Fruit fly (Drosophila melanogaster) whole organism, embryonic: Measurements from ENCODE around the gene CG10317.

ENCODE experiments used
- Blimp-1 ChIP-seq: fragments of 200-800 bp; sonication (Bioruptor generic); optimal IDR thresholded peaks from 3 replicates; lab custom pipeline; 2018; ENCODE audit warnings: missing biosample characterization, missing genetic modification characterization, mild to moderate bottlenecking, moderate library complexity, missing genetic modification reagents
- CG10543 ChIP-seq: fragments of 200-800 bp; sonication (Bioruptor generic); optimal IDR thresholded peaks from 3 replicates; lab custom pipeline; 2017; ENCODE audit warnings: missing biosample characterization, mild to moderate bottlenecking, missing genetic modification characterization, moderate library complexity
- CG11093 ChIP-seq: fragments of 200-800 bp; sonication (Bioruptor generic); IDR thresholded peaks from 3 replicates; pipeline ENCODE4 v1.3.6; 2022; ENCODE audit warnings: missing biosample characterization, missing genetic modification characterization
- CG11504 ChIP-seq: fragments of 200-800 bp; sonication (Bioruptor generic); optimal IDR thresholded peaks from 3 replicates; lab custom pipeline; 2019; ENCODE audit warnings: missing biosample characterization, mild to moderate bottlenecking, missing genetic modification characterization, moderate library complexity
- CG11696 ChIP-seq: fragments of 200-800 bp; sonication (Bioruptor generic); IDR thresholded peaks from 2 replicates; pipeline ENCODE4 v1.3.6; 2022; ENCODE audit warnings: missing biosample characterization, missing genetic modification characterization
- CG12104 ChIP-seq: fragments of 200-800 bp; sonication (Bioruptor generic); optimal IDR thresholded peaks from 3 replicates; lab custom pipeline; 2016; ENCODE audit warnings: missing biosample characterization, missing genetic modification characterization
- CG12659 ChIP-seq: fragments of 200-800 bp; sonication (Bioruptor generic); optimal IDR thresholded peaks from 3 replicates; lab custom pipeline; 2017; ENCODE audit warnings: mild to moderate bottlenecking, missing biosample characterization, missing genetic modification reagents, missing genetic modification characterization
- CG13775 ChIP-seq: fragments of 200-800 bp; sonication (Bioruptor generic); optimal IDR thresholded peaks from 3 replicates; lab custom pipeline; 2017; ENCODE audit warnings: missing biosample characterization, mild to moderate bottlenecking, missing genetic modification characterization
- CG1603 ChIP-seq: fragments of 200-800 bp; sonication (Bioruptor generic); optimal IDR thresholded peaks from 2 replicates; lab custom pipeline; 2019; ENCODE audit warnings: missing biosample characterization, mild to moderate bottlenecking, missing genetic modification characterization, moderate library complexity
- CG17186 ChIP-seq: fragments of 200-800 bp; sonication (Bioruptor generic); optimal IDR thresholded peaks from 3 replicates; lab custom pipeline; 2017; ENCODE audit warnings: missing biosample characterization, missing genetic modification reagents, missing genetic modification characterization
- CG17385 ChIP-seq: fragments of 200-800 bp; sonication (Bioruptor generic); optimal IDR thresholded peaks from 3 replicates; lab custom pipeline; 2018; ENCODE audit warnings: missing biosample characterization, mild to moderate bottlenecking, missing genetic modification characterization
- CG17912 ChIP-seq: fragments of 200-800 bp; sonication (Bioruptor generic); optimal IDR thresholded peaks from 2 replicates; lab custom pipeline; 2018; ENCODE audit warnings: missing biosample characterization, mild to moderate bottlenecking, missing genetic modification characterization
- CG18476 ChIP-seq: fragments of 200-800 bp; sonication (Bioruptor generic); optimal IDR thresholded peaks from 2 replicates; lab custom pipeline; 2016; ENCODE audit warnings: missing biosample characterization, mild to moderate bottlenecking, missing genetic modification characterization
- CG2120 ChIP-seq: fragments of 200-800 bp; sonication (Bioruptor generic); optimal IDR thresholded peaks from 3 replicates; lab custom pipeline; 2016; ENCODE audit warnings: missing biosample characterization, missing genetic modification characterization
- CG2199 ChIP-seq: fragments of 200-800 bp; sonication (Bioruptor generic); IDR thresholded peaks from 3 replicates; pipeline ENCODE4 v1.3.6; 2022; ENCODE audit warnings: missing biosample characterization, missing genetic modification characterization
- CG2875 ChIP-seq: fragments of 200-800 bp; sonication (Bioruptor generic); optimal IDR thresholded peaks from 2 replicates; lab custom pipeline; 2017; ENCODE audit warnings: missing biosample characterization, mild to moderate bottlenecking, missing genetic modification characterization, missing genetic modification reagents
- CG31441 ChIP-seq: fragments of 200-800 bp; sonication (Bioruptor generic); IDR thresholded peaks from 2 replicates; pipeline ENCODE4 v1.3.6; 2022; ENCODE audit warnings: missing biosample characterization, missing genetic modification characterization
- CG6654 ChIP-seq: fragments of 200-800 bp; sonication (Bioruptor generic); optimal IDR thresholded peaks from 2 replicates; lab custom pipeline; 2017; ENCODE audit warnings: missing biosample characterization, mild to moderate bottlenecking, missing genetic modification characterization
- CG6683 ChIP-seq: fragments of 200-800 bp; sonication (Bioruptor generic); optimal IDR thresholded peaks from 2 replicates; lab custom pipeline; 2017; ENCODE audit warnings: missing biosample characterization, mild to moderate bottlenecking, missing genetic modification characterization, missing genetic modification reagents
- CG7357 ChIP-seq: fragments of 200-800 bp; sonication (Bioruptor generic); IDR thresholded peaks from 3 replicates; pipeline ENCODE4 v1.3.6; 2022; ENCODE audit warnings: missing biosample characterization, missing genetic modification characterization
- CG7556 ChIP-seq: fragments of 200-800 bp; sonication (Bioruptor generic); optimal IDR thresholded peaks from 2 replicates; lab custom pipeline; 2017; ENCODE audit warnings: missing biosample characterization, mild to moderate bottlenecking, missing genetic modification characterization
- CG8944 ChIP-seq: fragments of 200-800 bp; sonication (Bioruptor generic); optimal IDR thresholded peaks from 3 replicates; lab custom pipeline; 2016; ENCODE audit warnings: missing biosample characterization, missing genetic modification characterization
- CG9437 ChIP-seq: fragments of 200-800 bp; sonication (Bioruptor generic); optimal IDR thresholded peaks from 2 replicates; lab custom pipeline; 2018; ENCODE audit warnings: missing biosample characterization, mild to moderate bottlenecking, missing genetic modification characterization
- Dp ChIP-seq: fragments of 200-800 bp; sonication (Bioruptor generic); optimal IDR thresholded peaks from 2 replicates; lab custom pipeline; 2018; ENCODE audit warnings: missing biosample characterization, mild to moderate bottlenecking, missing genetic modification characterization, moderate library complexity
- Dref ChIP-seq: fragments of 200-800 bp; sonication (Bioruptor generic); IDR thresholded peaks from 2 replicates; pipeline ENCODE4 v1.3.6; 2022; ENCODE audit warnings: missing biosample characterization, missing genetic modification characterization
- Hmx ChIP-seq: fragments of 200-800 bp; sonication (Bioruptor generic); optimal IDR thresholded peaks from 2 replicates; lab custom pipeline; 2016; ENCODE audit warnings: missing biosample characterization, missing genetic modification characterization
- Nf-YB ChIP-seq: fragments of 200-800 bp; sonication (Bioruptor generic); optimal IDR thresholded peaks from 3 replicates; lab custom pipeline; 2019; ENCODE audit warnings: missing biosample characterization, mild to moderate bottlenecking, missing genetic modification characterization, moderate library complexity
- Oaz ChIP-seq: fragments of 200-800 bp; sonication (Bioruptor generic); IDR thresholded peaks from 2 replicates; pipeline ENCODE4 v1.3.6; 2022; ENCODE audit warnings: missing biosample characterization, missing genetic modification characterization
- Ravus ChIP-seq: fragments of 200-800 bp; sonication (Bioruptor generic); IDR thresholded peaks from 2 replicates; pipeline ENCODE4 v1.3.6; 2022; ENCODE audit warnings: missing biosample characterization, missing genetic modification characterization
- Side ChIP-seq: fragments of 200-800 bp; sonication (Bioruptor generic); optimal IDR thresholded peaks from 2 replicates; lab custom pipeline; 2016; ENCODE audit warnings: missing biosample characterization, missing genetic modification characterization
- Vsx1 ChIP-seq: fragments of 200-800 bp; sonication (Bioruptor generic); optimal IDR thresholded peaks from 2 replicates; lab custom pipeline; 2017; ENCODE audit warnings: missing biosample characterization, mild to moderate bottlenecking, missing genetic modification characterization, missing genetic modification reagents
- Xrp1 ChIP-seq: fragments of 200-800 bp; sonication (Bioruptor generic); IDR thresholded peaks from 2 replicates; pipeline ENCODE4 v1.3.6; 2022; ENCODE audit warnings: missing biosample characterization, missing genetic modification characterization
- ato ChIP-seq: fragments of 200-800 bp; sonication (Bioruptor generic); IDR thresholded peaks from 2 replicates; pipeline ENCODE4 v1.3.6; 2022; ENCODE audit warnings: missing biosample characterization, missing genetic modification characterization; ENCODE audit not compliant: partially characterized antibody
- az2 ChIP-seq: fragments of 200-800 bp; sonication (Bioruptor generic); optimal IDR thresholded peaks from 3 replicates; lab custom pipeline; 2016; ENCODE audit warnings: missing biosample characterization, missing genetic modification characterization
- bsh ChIP-seq, 2 experiments: fragments of 200-800 bp; sonication (Bioruptor generic); optimal IDR thresholded peaks; 2 replicates each; lab custom pipeline; 2017 to 2018; ENCODE audit warnings: mild to moderate bottlenecking in 2 of 2, missing biosample characterization in 2 of 2, missing genetic modification characterization in 2 of 2, moderate library complexity in 1 of 2
- cas ChIP-seq: fragments of 200-800 bp; sonication (Bioruptor generic); IDR thresholded peaks from 2 replicates; pipeline ENCODE4 v1.3.6; 2022; ENCODE audit warnings: missing biosample characterization, missing genetic modification characterization
- dm ChIP-seq: fragments of 200-800 bp; sonication (Bioruptor generic); optimal IDR thresholded peaks from 3 replicates; lab custom pipeline; 2016; ENCODE audit warnings: missing biosample characterization, missing genetic modification characterization
- fd3F ChIP-seq: fragments of 200-800 bp; sonication (Bioruptor generic); optimal IDR thresholded peaks from 2 replicates; lab custom pipeline; 2018; ENCODE audit warnings: missing biosample characterization, mild to moderate bottlenecking, missing genetic modification characterization, moderate library complexity
- gsb-n ChIP-seq: fragments of 200-800 bp; sonication (Bioruptor generic); optimal IDR thresholded peaks from 3 replicates; lab custom pipeline; 2018; ENCODE audit warnings: missing biosample characterization, mild to moderate bottlenecking, missing genetic modification characterization
- ham ChIP-seq: fragments of 200-800 bp; sonication (Bioruptor generic); IDR thresholded peaks from 2 replicates; pipeline ENCODE4 v1.3.6; 2022; ENCODE audit warnings: missing biosample characterization, missing genetic modification characterization
- kni ChIP-seq: fragments of 200-800 bp; sonication (Bioruptor generic); optimal IDR thresholded peaks from 3 replicates; lab custom pipeline; 2017; ENCODE audit warnings: mild to moderate bottlenecking, missing biosample characterization, missing genetic modification reagents, missing genetic modification characterization
- maf-S ChIP-seq: fragments of 200-800 bp; sonication (Bioruptor generic); optimal IDR thresholded peaks from 2 replicates; lab custom pipeline; 2016; ENCODE audit warnings: missing biosample characterization, missing genetic modification characterization
- nmo ChIP-seq: fragments of 200-800 bp; sonication (Bioruptor generic); optimal IDR thresholded peaks from 2 replicates; lab custom pipeline; 2018; ENCODE audit warnings: missing biosample characterization, mild to moderate bottlenecking, missing genetic modification characterization, moderate library complexity
- odd ChIP-seq: fragments of 200-800 bp; sonication (Bioruptor generic); optimal IDR thresholded peaks from 2 replicates; lab custom pipeline; 2017; ENCODE audit warnings: missing biosample characterization, mild to moderate bottlenecking, missing genetic modification characterization
- ranshi ChIP-seq: fragments of 200-800 bp; sonication (Bioruptor generic); IDR thresholded peaks from 2 replicates; pipeline ENCODE4 v1.3.6; 2022; ENCODE audit warnings: missing biosample characterization, missing genetic modification characterization
- sd ChIP-seq: fragments of 200-800 bp; sonication (Bioruptor generic); optimal IDR thresholded peaks from 3 replicates; lab custom pipeline; 2018; ENCODE audit warnings: missing biosample characterization, mild to moderate bottlenecking, missing genetic modification characterization, moderate library complexity
- stc ChIP-seq: fragments of 200-800 bp; sonication (Bioruptor generic); IDR thresholded peaks from 2 replicates; pipeline ENCODE4 v1.3.6; 2022; ENCODE audit warnings: missing biosample characterization, missing genetic modification characterization
- tgo ChIP-seq: fragments of 200-800 bp; sonication (Bioruptor generic); IDR thresholded peaks from 3 replicates; pipeline ENCODE4 v1.3.6; 2022; ENCODE audit warnings: missing biosample characterization, missing genetic modification characterization
- trem ChIP-seq: fragments of 200-800 bp; optimal IDR thresholded peaks from 3 replicates; lab custom pipeline; 2019; ENCODE audit warnings: missing biosample characterization, mild to moderate bottlenecking, missing genetic modification characterization, moderate library complexity
- usp ChIP-seq: fragments of >200 bp; optimal IDR thresholded peaks from 2 replicates; lab custom pipeline; 2017; ENCODE audit warnings: missing biosample characterization, missing genetic modification characterization
- yki ChIP-seq: fragments of >200 bp; optimal IDR thresholded peaks from 3 replicates; lab custom pipeline; 2018

Gene CG10317

DNA sequence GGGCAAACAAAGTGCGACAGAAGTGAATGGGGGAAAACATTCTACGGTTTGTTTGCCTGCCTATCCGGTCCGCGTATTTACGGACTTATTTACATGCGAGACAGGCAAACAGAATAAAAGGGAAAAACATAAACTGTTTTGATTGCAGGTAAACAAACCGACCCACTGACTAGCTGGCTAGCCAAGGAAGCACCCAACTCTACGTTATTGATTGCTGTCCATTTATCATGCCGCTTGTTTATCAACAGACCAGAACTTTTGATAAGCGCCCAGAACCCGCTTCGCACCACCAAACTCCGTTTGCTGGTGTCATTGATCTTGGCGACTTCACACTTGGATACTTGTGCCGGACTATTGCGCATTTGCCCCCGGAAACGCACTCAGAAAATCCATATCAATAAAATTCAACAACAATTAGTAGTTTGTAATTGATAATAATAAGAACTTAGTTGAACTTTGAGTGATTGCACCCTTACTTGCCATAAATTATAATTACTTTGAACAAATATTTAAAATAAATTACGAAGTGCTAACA, 38.5 kb downstream of the CG10317 start (continued):
- peak; percentile 52 for TF ChIP-seq fd3F (GFP tag; lab: Kevin White, UChicago)
- TF ChIP-seq CG11696 (GFP tag; lab: Robert Waterston, UW), result peak; percentile 56
- no peak for TF ChIP-seq CG2199 (GFP tag; lab: Robert Waterston, UW)
- TF ChIP-seq CG17385 (GFP tag; lab: Kevin White, UChicago), result peak; percentile 44
- peak; percentile 83 for TF ChIP-seq CG2875 (GFP tag; lab: Kevin White, UChicago)
- TF ChIP-seq CG6654, result no peak
- TF ChIP-seq Dp (GFP tag; lab: Kevin White, UChicago), result no peak
- peak; percentile 21 for TF ChIP-seq sd (tag; lab: Kevin White, UChicago)
- TF ChIP-seq az2 (GFP tag; lab: Kevin White, UChicago), result no peak
- TF ChIP-seq Side (GFP tag; lab: Kevin White, UChicago), result peak; percentile 47
- no peak for TF ChIP-seq cas (GFP tag; lab: Robert Waterston, UW)
- TF ChIP-seq CG10543 (GFP tag; lab: Kevin White, UChicago), result peak; percentile 70
- no peak for TF ChIP-seq tgo (GFP tag; lab: Robert Waterston, UW)
- no peak for TF ChIP-seq ato (GFP tag; lab: Robert Waterston, UW)
- TF ChIP-seq Vsx1 (GFP tag; lab: Kevin White, UChicago), result peak; percentile 75
- no peak for TF ChIP-seq CG6683 (GFP tag; lab: Kevin White, UChicago)
- no peak for TF ChIP-seq CG18476 (GFP tag; lab: Kevin White, UChicago)
- TF ChIP-seq CG17912 (GFP tag; lab: Kevin White, UChicago), result peak; percentile 36
- peak in 1 of 2 experiments; percentile 83 for TF ChIP-seq bsh (GFP tag; optimal IDR thresholded peaks at IDR 0.05; lab: Kevin White, UChicago)
- peak; percentile 77 for TF ChIP-seq odd (GFP tag; lab: Kevin White, UChicago)
- TF ChIP-seq dm (GFP tag; lab: Kevin White, UChicago), result peak; percentile 27
- TF ChIP-seq trem (tag; lab: Kevin White, UChicago), result no peak
- TF ChIP-seq nmo (GFP tag; lab: Kevin White, UChicago), result no peak
- TF ChIP-seq CG1603 (tag; lab: Kevin White, UChicago), result peak; percentile 80
- TF ChIP-seq CG7556, result peak; percentile 64
- TF ChIP-seq CG12104 (GFP tag; lab: Kevin White, UChicago), result peak; percentile 9
- peak; percentile 26 for TF ChIP-seq maf-S (GFP tag; lab: Kevin White, UChicago)
- TF ChIP-seq Blimp-1, result peak; percentile 49
- no peak for TF ChIP-seq Dref (GFP tag; lab: Robert Waterston, UW)
- TF ChIP-seq Nf-YB, result peak; percentile 42
- peak; percentile 87 for TF ChIP-seq Xrp1 (GFP tag; lab: Robert Waterston, UW)
- no peak for TF ChIP-seq CG11504 (tag; lab: Kevin White, UChicago)
- peak; percentile 74 for TF ChIP-seq CG12659
- TF ChIP-seq CG13775, result peak; percentile 19
- peak; percentile 30 for TF ChIP-seq CG8944
- TF ChIP-seq Ravus (GFP tag; lab: Robert Waterston, UW), result no peak
- peak; percentile 60 for TF ChIP-seq gsb-n (tag; lab: Kevin White, UChicago)
- peak; percentile 49; the same call in 1 of the 2 replicates for TF ChIP-seq stc (GFP tag; lab: Robert Waterston, UW)
- no peak for TF ChIP-seq Hmx (GFP tag; lab: Kevin White, UChicago)
- TF ChIP-seq CG17186, result peak; percentile 37
- no peak for TF ChIP-seq ham
- no peak for TF ChIP-seq CG11093 (GFP tag; lab: Robert Waterston, UW)
- peak; percentile 11; the same call in 1 of the 2 replicates for TF ChIP-seq ranshi (GFP tag; lab: Robert Waterston, UW)
- no peak for TF ChIP-seq CG7357 (GFP tag; lab: Robert Waterston, UW)
- no peak for TF ChIP-seq usp (GFP tag; lab: Kevin White, UChicago)
- peak; percentile 54; the same call in 1 of the 2 replicates for TF ChIP-seq CG31441 (GFP tag; lab: Robert Waterston, UW)
- TF ChIP-seq yki (lab: Kevin White, UChicago), result no peak
- peak; percentile 82 for TF ChIP-seq kni (GFP tag; lab: Kevin White, UChicago)
- peak; percentile 60 for TF ChIP-seq CG2120
- peak; percentile 9 for TF ChIP-seq CG9437 (GFP tag; lab: Kevin White, UChicago)
- no peak for TF ChIP-seq Oaz
